Worm (Caenorhabditis elegans) whole organism, early embryonic: ENCODE measurements around the gene pck-3.

Experiments used
- B0310.2 ChIP-seq: sonication (generic microtip); optimal IDR thresholded peaks from 2 replicates; lab custom pipeline; 2016; ENCODE audit warnings: mild to moderate bottlenecking, missing genetic modification characterization, missing compliant biosample characterization
- F13C5.2 ChIP-seq: sonication (generic microtip); optimal IDR thresholded peaks from 2 replicates; lab custom pipeline; 2017; ENCODE audit warnings: mild to moderate bottlenecking, missing genetic modification characterization, inconsistent platforms, missing compliant biosample characterization
- aly-1 ChIP-seq: sonication (generic microtip); optimal IDR thresholded peaks from 2 replicates; lab custom pipeline; 2016; ENCODE audit warnings: missing genetic modification characterization, missing compliant biosample characterization
- ama-1 ChIP-seq: fragments of 150-350 bp; optimal IDR thresholded peaks from 2 replicates; lab custom pipeline; 2014
- ceh-13 ChIP-seq: fragments of 200-800 bp; sonication (Bioruptor generic); optimal IDR thresholded peaks from 2 replicates; lab custom pipeline; 2018; ENCODE audit warnings: mild to moderate bottlenecking, missing genetic modification characterization, missing compliant biosample characterization
- ceh-36 ChIP-seq: sonication (generic microtip); optimal IDR thresholded peaks from 2 replicates; lab custom pipeline; 2016; ENCODE audit warnings: missing genetic modification characterization, inconsistent platforms, missing compliant biosample characterization
- ets-7 ChIP-seq: sonication (generic microtip); optimal IDR thresholded peaks from 2 replicates; lab custom pipeline; 2016; ENCODE audit warnings: missing genotype, missing genetic modification characterization, missing compliant biosample characterization
- flt-1 ChIP-seq: fragments of 200-800 bp; sonication (Bioruptor generic); IDR thresholded peaks from 2 replicates; pipeline ENCODE4 v1.3.6; 2022; ENCODE audit warnings: missing genetic modification characterization, missing compliant biosample characterization
- hmbx-1 ChIP-seq: sonication (generic microtip); optimal IDR thresholded peaks from 2 replicates; lab custom pipeline; 2016; ENCODE audit warnings: mild to moderate bottlenecking, missing genetic modification characterization, missing compliant biosample characterization
- hmg-4 ChIP-seq: fragments of 200-800 bp; sonication (Bioruptor generic); optimal IDR thresholded peaks from 2 replicates; lab custom pipeline; 2018; ENCODE audit warnings: mild to moderate bottlenecking, missing genetic modification characterization, missing compliant biosample characterization
- hnd-1 ChIP-seq: sonication (generic microtip); optimal IDR thresholded peaks from 2 replicates; lab custom pipeline; 2016; ENCODE audit warnings: missing genetic modification characterization, missing compliant biosample characterization
- pes-1 ChIP-seq: fragments of 200-800 bp; sonication (Bioruptor generic); IDR thresholded peaks from 2 replicates; pipeline ENCODE4 v1.3.6; 2022; ENCODE audit warnings: missing genetic modification reagents, missing genetic modification characterization, missing compliant biosample characterization
- scrt-1 ChIP-seq: fragments of 200-800 bp; sonication (Bioruptor generic); IDR thresholded peaks from 2 replicates; pipeline ENCODE4 v1.3.6; 2022; ENCODE audit warnings: missing genetic modification characterization, missing compliant biosample characterization
- sea-1 ChIP-seq: fragments of 200-800 bp; sonication (Bioruptor generic); conservative IDR thresholded peaks from 2 replicates; pipeline ENCODE4 v1.3.6; 2022; ENCODE audit warnings: missing genetic modification characterization, missing compliant biosample characterization
- tbx-11 ChIP-seq: fragments of 200-800 bp; sonication (Bioruptor generic); IDR thresholded peaks from 2 replicates; pipeline ENCODE4 v1.3.6; 2022; ENCODE audit warnings: missing genetic modification characterization, missing compliant biosample characterization
- tbx-37 ChIP-seq: fragments of 200-800 bp; sonication (Bioruptor generic); conservative IDR thresholded peaks from 2 replicates; pipeline ENCODE4 v1.3.6; 2022; ENCODE audit warnings: missing genetic modification reagents, missing genetic modification characterization, missing compliant biosample characterization
- tra-4 ChIP-seq: sonication (generic microtip); optimal IDR thresholded peaks from 2 replicates; lab custom pipeline; 2017; ENCODE audit warnings: missing genetic modification characterization, missing compliant biosample characterization

The pck-3 gene

DNA sequence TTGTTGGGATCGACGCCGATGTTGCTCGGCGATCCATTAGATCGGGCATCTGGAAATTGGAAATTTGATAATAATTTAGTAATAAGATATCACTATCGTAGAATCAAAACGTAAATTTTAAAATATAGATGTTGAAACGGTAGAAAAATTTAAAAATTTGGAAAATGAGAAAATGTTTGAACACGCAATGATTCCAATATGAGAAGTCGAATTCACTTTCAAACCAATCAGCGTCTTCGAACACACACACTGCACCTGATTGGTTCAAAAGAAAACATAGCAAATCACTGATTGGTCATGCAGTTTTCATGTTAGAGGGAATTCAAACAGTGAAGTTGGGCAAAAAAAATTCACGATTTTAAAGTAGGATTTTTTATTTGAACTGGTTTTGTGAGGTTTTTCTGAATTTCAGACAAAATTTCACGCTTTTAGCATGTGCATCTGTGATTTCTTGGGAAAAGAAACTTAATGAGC, 6.9 kb downstream of the pck-3 start, which contains the start of gene H04M03.12:
Gene H04M03.12, minus strand, starts transcription at position 51 of the 474 bp plus-strand sequence.
- TF ChIP-seq sea-1 (no peak), hmg-4 (GFP tag; lab: Kevin White, UChicago) (no peak), tbx-37 (GFP tag; lab: Robert Waterston, UW) (no peak)

ce11 chrIV:5915152-5915551, 18.7 kb downstream of the pck-3 start:
- TF ChIP-seq tbx-11 (GFP tag; lab: Robert Waterston, UW) = no peak
- TF ChIP-seq pes-1 = no peak

DNA sequence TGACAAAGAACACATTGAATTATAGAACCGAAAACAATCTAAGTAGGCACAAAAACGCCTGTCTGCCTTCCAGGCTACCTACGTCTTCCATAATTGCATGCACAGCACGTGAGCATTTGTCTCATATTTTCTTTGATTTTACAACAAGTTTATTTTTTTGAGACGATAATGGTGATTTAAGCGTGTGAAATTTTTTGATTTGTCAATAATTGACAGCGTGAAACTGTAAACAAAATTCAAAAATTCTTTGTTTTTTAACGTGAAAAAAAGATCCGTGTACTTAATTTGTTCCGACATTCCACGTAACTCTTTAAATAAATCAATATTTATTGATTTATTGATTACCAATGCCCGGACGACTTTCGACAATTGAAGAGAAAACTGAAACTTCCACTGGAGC, 20.6 kb downstream of the pck-3 start, which contains the start of gene dhhc-13:
Gene dhhc-13, plus strand, starts transcription at position 301 of the 400 bp plus-strand sequence.
- no peak for TF ChIP-seq hnd-1 (tag; lab: Kevin White, UChicago)
- no peak for TF ChIP-seq B0310.2 (tag; lab: Kevin White, UChicago)
- TF ChIP-seq aly-1 = no peak
- no peak for TF ChIP-seq ama-1 (lab: Kevin White, UChicago)
- TF ChIP-seq sea-1 = no peak
- TF ChIP-seq hmbx-1 (tag; lab: Kevin White, UChicago) = no peak
- no peak for TF ChIP-seq hmg-4 (GFP tag; lab: Kevin White, UChicago)
- TF ChIP-seq ceh-13 (GFP tag; lab: Kevin White, UChicago) = no peak
- no peak for TF ChIP-seq ceh-36 (tag; lab: Kevin White, UChicago)
- TF ChIP-seq scrt-1 = no peak
- no peak for TF ChIP-seq F13C5.2 (tag; lab: Kevin White, UChicago)
- TF ChIP-seq tbx-11 (GFP tag; lab: Robert Waterston, UW) = no peak
- TF ChIP-seq pes-1 = no peak
- TF ChIP-seq tra-4 = no peak
- no peak for TF ChIP-seq tbx-37 (GFP tag; lab: Robert Waterston, UW)
- no peak for TF ChIP-seq flt-1 (GFP tag; lab: Robert Waterston, UW)

- no peak for TF ChIP-seq tra-4
- no peak for TF ChIP-seq F13C5.2 (tag; lab: Kevin White, UChicago)
- no peak for TF ChIP-seq tbx-11 (GFP tag; lab: Robert Waterston, UW)
- TF ChIP-seq ceh-36 (tag; lab: Kevin White, UChicago) = no peak
- no peak for TF ChIP-seq B0310.2 (tag; lab: Kevin White, UChicago)
- TF ChIP-seq hnd-1 (tag; lab: Kevin White, UChicago) = no peak
- TF ChIP-seq hmg-4 (GFP tag; lab: Kevin White, UChicago) = no peak
- TF ChIP-seq ama-1 (lab: Kevin White, UChicago) = no peak
- TF ChIP-seq flt-1 (GFP tag; lab: Robert Waterston, UW) = no peak
- TF ChIP-seq pes-1 = no peak
- TF ChIP-seq scrt-1 = no peak
- TF ChIP-seq ets-7 (tag; lab: Kevin White, UChicago) = no peak
- no peak for TF ChIP-seq tbx-37 (GFP tag; lab: Robert Waterston, UW)
- no peak for TF ChIP-seq ceh-13 (GFP tag; lab: Kevin White, UChicago)
- no peak for TF ChIP-seq sea-1
- TF ChIP-seq aly-1 = no peak
- TF ChIP-seq hmbx-1 (tag; lab: Kevin White, UChicago) = no peak
Measured at ce11 chrIV:5923112-5923511, 26.7 kb downstream of the pck-3 start.

ce11 chrIV:5924241-5924640, 27.8 kb downstream of the pck-3 start:
- TF ChIP-seq scrt-1 = no peak
- TF ChIP-seq ama-1 (lab: Kevin White, UChicago) = no peak
- TF ChIP-seq tra-4 = no peak
- no peak for TF ChIP-seq ceh-13 (GFP tag; lab: Kevin White, UChicago)
- TF ChIP-seq aly-1 = no peak
- TF ChIP-seq tbx-37 (GFP tag; lab: Robert Waterston, UW) = no peak
- TF ChIP-seq flt-1 (GFP tag; lab: Robert Waterston, UW) = no peak
- no peak for TF ChIP-seq hmg-4 (GFP tag; lab: Kevin White, UChicago)
- no peak for TF ChIP-seq hmbx-1 (tag; lab: Kevin White, UChicago)
- TF ChIP-seq ets-7 (tag; lab: Kevin White, UChicago) = no peak
- no peak for TF ChIP-seq hnd-1 (tag; lab: Kevin White, UChicago)
- TF ChIP-seq F13C5.2 (tag; lab: Kevin White, UChicago) = no peak
- TF ChIP-seq ceh-36 (tag; lab: Kevin White, UChicago) = no peak
- no peak for TF ChIP-seq sea-1

DNA sequence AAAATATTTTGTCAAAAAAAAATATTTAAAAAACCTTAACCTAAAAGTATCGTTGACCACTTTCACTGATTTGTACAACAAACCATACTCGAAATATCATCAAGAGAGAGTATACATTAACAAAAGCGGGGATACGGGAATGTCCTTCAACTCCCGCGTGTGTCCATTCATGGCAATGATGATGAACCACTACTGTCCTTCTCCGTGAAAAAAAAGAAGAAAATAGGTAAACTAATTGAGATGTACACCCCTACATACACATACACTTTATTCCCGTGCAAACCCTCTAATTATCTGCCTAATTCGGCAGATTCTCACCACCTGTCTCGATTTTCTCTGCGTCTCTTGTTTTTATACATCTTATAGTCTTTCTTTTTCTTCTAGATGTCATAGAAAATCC, 30.2 kb downstream of the pck-3 start:
- TF ChIP-seq F13C5.2 (tag; lab: Kevin White, UChicago) (no peak), ets-7 (tag; lab: Kevin White, UChicago) (no peak), hmbx-1 (tag; lab: Kevin White, UChicago) (no peak), hnd-1 (tag; lab: Kevin White, UChicago) (no peak), ceh-13 (GFP tag; lab: Kevin White, UChicago) (no peak)

DNA sequence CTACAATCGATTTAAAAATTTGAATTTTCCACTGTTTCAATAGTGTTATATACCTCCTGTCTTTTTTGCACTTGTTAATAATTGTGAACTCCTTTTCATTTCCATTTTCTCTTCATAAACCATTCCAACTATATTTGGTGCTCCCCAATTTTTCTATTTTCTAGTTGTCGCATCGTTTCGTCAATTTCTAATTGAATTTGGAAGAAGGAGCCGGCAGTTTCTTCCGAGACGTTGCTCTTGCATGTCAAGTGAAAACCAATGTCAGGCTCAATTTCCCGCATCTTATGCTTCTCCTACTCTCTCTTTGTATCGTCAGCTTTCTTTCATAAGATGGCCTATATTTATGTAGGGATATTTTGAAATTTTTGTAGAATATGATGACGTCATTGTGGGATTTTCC, 31.4 kb downstream of the pck-3 start:
- TF ChIP-seq ets-7 (tag; lab: Kevin White, UChicago) (no peak), ama-1 (lab: Kevin White, UChicago) (no peak), sea-1 (no peak), tbx-37 (GFP tag; lab: Robert Waterston, UW) (no peak)

ce11 chrIV:5928957-5929356, 32.5 kb downstream of the pck-3 start:
- TF ChIP-seq tra-4 (no peak), pes-1 (no peak), scrt-1 (no peak), ama-1 (lab: Kevin White, UChicago) (no peak), ceh-36 (tag; lab: Kevin White, UChicago) (no peak), B0310.2 (tag; lab: Kevin White, UChicago) (no peak), tbx-37 (GFP tag; lab: Robert Waterston, UW) (no peak), flt-1 (GFP tag; lab: Robert Waterston, UW) (no peak), aly-1 (no peak), tbx-11 (GFP tag; lab: Robert Waterston, UW) (no peak), ceh-13 (GFP tag; lab: Kevin White, UChicago) (no peak), F13C5.2 (tag; lab: Kevin White, UChicago) (no peak)
